Worm (Caenorhabditis elegans) whole organism, L3 larva: Measurements from ENCODE around the gene Y54G2A.32.

Source experiments
- R02D3.7 ChIP-seq: fragments of 150-350 bp; optimal IDR thresholded peaks from 2 replicates; lab custom pipeline; 2014; ENCODE audit warnings: missing biosample characterization, missing genetic modification characterization
- ZK546.5 ChIP-seq: sonication (generic microtip); optimal IDR thresholded peaks from 2 replicates; lab custom pipeline; 2017; ENCODE audit warnings: missing biosample characterization, missing genetic modification characterization
- aly-2 ChIP-seq: fragments of 150-350 bp; optimal IDR thresholded peaks from 2 replicates; lab custom pipeline; 2014; ENCODE audit warnings: missing biosample characterization, missing genetic modification characterization
- ama-1 ChIP-seq: fragments of 150-350 bp; optimal IDR thresholded peaks from 2 replicates; lab custom pipeline; 2018
- ceh-28 ChIP-seq: fragments of 150-350 bp; optimal IDR thresholded peaks from 2 replicates; lab custom pipeline; 2014; ENCODE audit warnings: missing biosample characterization, missing genetic modification reagents, missing genetic modification characterization
- ceh-9 ChIP-seq: sonication (generic microtip); optimal IDR thresholded peaks from 2 replicates; lab custom pipeline; 2018; ENCODE audit warnings: missing biosample characterization, missing genetic modification characterization
- egl-27 ChIP-seq: sonication (generic microtip); optimal IDR thresholded peaks from 4 replicates; lab custom pipeline; 2017; ENCODE audit warnings: missing biosample characterization, missing genetic modification reagents, missing genetic modification characterization
- egl-5 ChIP-seq: fragments of 150-350 bp; optimal IDR thresholded peaks from 2 replicates; lab custom pipeline; 2017; ENCODE audit warnings: missing biosample characterization, missing genetic modification reagents, missing genetic modification characterization, inconsistent platforms
- elt-2 ChIP-seq: sonication (generic microtip); optimal IDR thresholded peaks from 2 replicates; lab custom pipeline; 2016; ENCODE audit warnings: missing genetic modification reagents, mild to moderate bottlenecking, missing genetic modification characterization, missing compliant biosample characterization
- elt-3 ChIP-seq, 3 experiments: fragments of 150-350 bp in 1 of 3; sonication (generic microtip) in 2 of 3; optimal IDR thresholded peaks; 2 replicates in 2 of 3; 4 replicates in 1 of 3; lab custom pipeline; 2014 to 2017; ENCODE audit warnings: missing biosample characterization in 3 of 3, missing genetic modification characterization in 3 of 3
- eor-1 ChIP-seq, 2 experiments: fragments of 150-350 bp; optimal IDR thresholded peaks; 2 replicates each; lab custom pipeline; 2014 to 2018; ENCODE audit warnings: missing biosample characterization in 2 of 2, missing genetic modification characterization in 2 of 2
- fkh-10 ChIP-seq: sonication (generic microtip); optimal IDR thresholded peaks from 2 replicates; lab custom pipeline; 2017; ENCODE audit warnings: missing biosample characterization, missing genetic modification reagents, missing genetic modification characterization
- fkh-2 ChIP-seq: fragments of 150-350 bp; optimal IDR thresholded peaks from 2 replicates; lab custom pipeline; 2014; ENCODE audit warnings: missing biosample characterization, missing genetic modification reagents, missing genetic modification characterization
- fos-1 ChIP-seq: fragments of 150-350 bp; optimal IDR thresholded peaks from 2 replicates; lab custom pipeline; 2014; ENCODE audit warnings: missing biosample characterization, missing genetic modification characterization
- hmg-11 ChIP-seq: sonication (generic microtip); optimal IDR thresholded peaks from 2 replicates; lab custom pipeline; 2016; ENCODE audit warnings: missing genetic modification characterization, missing compliant biosample characterization
- jun-1 ChIP-seq: fragments of 150-350 bp; optimal IDR thresholded peaks from 2 replicates; lab custom pipeline; 2014; ENCODE audit warnings: missing biosample characterization, missing genetic modification reagents, missing genetic modification characterization
- lin-39 ChIP-seq: fragments of 150-350 bp; optimal IDR thresholded peaks from 2 replicates; lab custom pipeline; 2018; ENCODE audit warnings: missing biosample characterization, missing genetic modification reagents, missing genetic modification characterization
- lsy-12 ChIP-seq: sonication (generic microtip); optimal IDR thresholded peaks from 2 replicates; lab custom pipeline; 2016; ENCODE audit warnings: mild to moderate bottlenecking, missing genetic modification characterization, missing compliant biosample characterization
- mdl-1 ChIP-seq: fragments of 150-350 bp; optimal IDR thresholded peaks from 2 replicates; lab custom pipeline; 2014; ENCODE audit warnings: missing biosample characterization, missing genetic modification characterization
- mml-1 ChIP-seq: fragments of 150-350 bp; sonication (generic microtip); optimal IDR thresholded peaks from 3 replicates; lab custom pipeline; 2014; ENCODE audit warnings: missing biosample characterization, missing genetic modification characterization
- nfya-1 ChIP-seq: sonication (generic microtip); optimal IDR thresholded peaks from 2 replicates; lab custom pipeline; 2017; ENCODE audit warnings: missing genetic modification characterization, mild to moderate bottlenecking, missing compliant biosample characterization, antibody characterized with exemption, moderate library complexity; ENCODE audit not compliant: insufficient read depth
- nhr-11 ChIP-seq: fragments of 150-350 bp; optimal IDR thresholded peaks from 2 replicates; lab custom pipeline; 2014; ENCODE audit warnings: missing biosample characterization, missing genetic modification characterization
- nhr-12 ChIP-seq: fragments of 150-350 bp; optimal IDR thresholded peaks from 2 replicates; lab custom pipeline; 2014; ENCODE audit warnings: missing biosample characterization, missing genetic modification characterization
- nhr-23 ChIP-seq: fragments of 150-350 bp; optimal IDR thresholded peaks from 2 replicates; lab custom pipeline; 2014; ENCODE audit warnings: missing biosample characterization, missing genetic modification reagents, missing genetic modification characterization
- nhr-237 ChIP-seq: fragments of 150-350 bp; optimal IDR thresholded peaks from 2 replicates; lab custom pipeline; 2014; ENCODE audit warnings: missing biosample characterization, missing genetic modification characterization
- nhr-25 ChIP-seq: sonication (generic microtip); optimal IDR thresholded peaks from 2 replicates; lab custom pipeline; 2017; ENCODE audit warnings: missing biosample characterization, missing genetic modification characterization
- nhr-28 ChIP-seq: fragments of 150-350 bp; optimal IDR thresholded peaks from 2 replicates; lab custom pipeline; 2014; ENCODE audit warnings: missing biosample characterization, missing genetic modification characterization
- nhr-67 ChIP-seq: fragments of 150-350 bp; optimal IDR thresholded peaks from 2 replicates; lab custom pipeline; 2014; ENCODE audit warnings: missing biosample characterization, missing genetic modification characterization
- nhr-77 ChIP-seq: fragments of 150-350 bp; optimal IDR thresholded peaks from 2 replicates; lab custom pipeline; 2014; ENCODE audit warnings: missing biosample characterization, missing genetic modification characterization
- pha-4 ChIP-seq: fragments of 150-350 bp; optimal IDR thresholded peaks from 2 replicates; lab custom pipeline; 2014; ENCODE audit warnings: missing biosample characterization, missing genetic modification reagents, missing genetic modification characterization
- pqm-1 ChIP-seq: fragments of 150-350 bp; optimal IDR thresholded peaks from 2 replicates; lab custom pipeline; 2017; ENCODE audit warnings: missing biosample characterization, missing genetic modification characterization, inconsistent platforms
- sea-2 ChIP-seq: fragments of 150-350 bp; sonication (generic microtip); optimal IDR thresholded peaks from 4 replicates; lab custom pipeline; 2014; ENCODE audit warnings: missing biosample characterization, missing genetic modification reagents, missing genetic modification characterization
- tbx-2 ChIP-seq: sonication (generic microtip); optimal IDR thresholded peaks from 2 replicates; lab custom pipeline; 2016; ENCODE audit warnings: mild to moderate bottlenecking, missing genetic modification characterization, missing compliant biosample characterization
- unc-39 ChIP-seq: sonication (generic microtip); optimal IDR thresholded peaks from 4 replicates; lab custom pipeline; 2017; ENCODE audit warnings: missing biosample characterization, missing genetic modification characterization
- unc-62 ChIP-seq: fragments of 150-350 bp; sonication (generic microtip); optimal IDR thresholded peaks from 4 replicates; lab custom pipeline; 2014; ENCODE audit warnings: missing biosample characterization, missing genetic modification reagents, missing genetic modification characterization
- zag-1 ChIP-seq: fragments of 150-350 bp; optimal IDR thresholded peaks from 2 replicates; lab custom pipeline; 2014; ENCODE audit warnings: missing biosample characterization, missing genetic modification characterization
- ztf-11 ChIP-seq: fragments of 150-350 bp; optimal IDR thresholded peaks from 2 replicates; lab custom pipeline; 2014; ENCODE audit warnings: missing biosample characterization, missing genetic modification characterization
- ztf-4 ChIP-seq: fragments of 150-350 bp; optimal IDR thresholded peaks from 2 replicates; lab custom pipeline; 2014; ENCODE audit warnings: missing biosample characterization, missing genetic modification characterization

The Y54G2A.32 gene

ce11 chrIV:2764160-2764559 lies 39.6 kb upstream of the Y54G2A.32 start:
- TF ChIP-seq lsy-12 (tag; lab: Kevin White, UChicago): no peak
- TF ChIP-seq mdl-1 (tag; lab: Kevin White, UChicago): no peak
- no peak for TF ChIP-seq elt-3 (tag; optimal IDR thresholded peaks at IDR 0.05; lab: Kevin White, UChicago)
- TF ChIP-seq lin-39 (tag; lab: Kevin White, UChicago): no peak
- TF ChIP-seq jun-1 (tag; lab: Kevin White, UChicago): no peak
- no peak for TF ChIP-seq fkh-2 (tag; lab: Kevin White, UChicago)
- TF ChIP-seq nhr-67: no peak
- TF ChIP-seq aly-2 (tag; lab: Kevin White, UChicago): no peak
- TF ChIP-seq egl-27 (tag; lab: Kevin White, UChicago): no peak
- no peak for TF ChIP-seq tbx-2 (tag; lab: Kevin White, UChicago)
- no peak for TF ChIP-seq sea-2 (GFP tag; lab: Kevin White, UChicago)
- TF ChIP-seq nhr-28 (tag; lab: Kevin White, UChicago): no peak
- no peak for TF ChIP-seq unc-39 (tag; lab: Kevin White, UChicago)
- TF ChIP-seq hmg-11 (tag; lab: Kevin White, UChicago): no peak
- TF ChIP-seq ztf-11 (tag; lab: Kevin White, UChicago): no peak
- TF ChIP-seq nhr-25 (tag; lab: Kevin White, UChicago): no peak
- TF ChIP-seq egl-5 (tag; lab: Kevin White, UChicago): no peak
- TF ChIP-seq ceh-28: no peak
- TF ChIP-seq fos-1 (tag; lab: Kevin White, UChicago): no peak
- TF ChIP-seq pqm-1: no peak

- no peak for TF ChIP-seq nhr-12 (tag; lab: Kevin White, UChicago)
- TF ChIP-seq fkh-2 (tag; lab: Kevin White, UChicago): no peak
- no peak for TF ChIP-seq nhr-23
- TF ChIP-seq nhr-67: no peak
- no peak for TF ChIP-seq mdl-1 (tag; lab: Kevin White, UChicago)
- no peak for TF ChIP-seq zag-1
- TF ChIP-seq pqm-1: no peak
- TF ChIP-seq ztf-4 (tag; lab: Kevin White, UChicago): no peak
- no peak for TF ChIP-seq egl-5 (tag; lab: Kevin White, UChicago)
- no peak for TF ChIP-seq nfya-1 (tag; lab: Kevin White, UChicago)
- TF ChIP-seq aly-2 (tag; lab: Kevin White, UChicago): no peak
- no peak for TF ChIP-seq pha-4 (tag; lab: Kevin White, UChicago)
- no peak for TF ChIP-seq ceh-28
- no peak for TF ChIP-seq fkh-10 (GFP tag; lab: Kevin White, UChicago)
- no peak for TF ChIP-seq unc-62 (GFP tag; lab: Kevin White, UChicago)
- no peak for TF ChIP-seq nhr-77
- no peak for TF ChIP-seq nhr-237 (tag; lab: Kevin White, UChicago)
- TF ChIP-seq elt-3 (tag; optimal IDR thresholded peaks at IDR 0.05; lab: Kevin White, UChicago): no peak
- TF ChIP-seq mml-1 (tag; lab: Kevin White, UChicago): no peak
- no peak for TF ChIP-seq nhr-25 (tag; lab: Kevin White, UChicago)
These were observed 38.6 kb upstream of the Y54G2A.32 start for ce11 chrIV:2765048-2765708.

ce11 chrIV:2770067-2770466 lies 33.7 kb upstream of the Y54G2A.32 start:
- TF ChIP-seq nhr-11 (tag; lab: Kevin White, UChicago): no peak
- no peak for TF ChIP-seq elt-2

- TF ChIP-seq ama-1 (peak; percentile 2), pqm-1 (no peak), lsy-12 (tag; lab: Kevin White, UChicago) (peak; percentile 32)
These were observed 32.9 kb upstream of the Y54G2A.32 start for ce11 chrIV:2770835-2771234.

ce11 chrIV:2771692-2772091 lies 32.1 kb upstream of the Y54G2A.32 start, which contains the start of gene Y54G2A.11:
TSS of gene Y54G2A.11 (minus strand) at chrIV:2771792.
- TF ChIP-seq R02D3.7 (tag; lab: Kevin White, UChicago) (no peak), ceh-9 (tag; lab: Kevin White, UChicago) (no peak), egl-27 (tag; lab: Kevin White, UChicago) (no peak), fkh-10 (GFP tag; lab: Kevin White, UChicago) (no peak), hmg-11 (tag; lab: Kevin White, UChicago) (no peak), eor-1 (tag; optimal IDR thresholded peaks at IDR 0.05; lab: Kevin White, UChicago) (no peak), ZK546.5 (tag; lab: Kevin White, UChicago) (no peak), ztf-11 (tag; lab: Kevin White, UChicago) (no peak), pha-4 (tag; lab: Kevin White, UChicago) (no peak), nhr-11 (tag; lab: Kevin White, UChicago) (no peak), lsy-12 (tag; lab: Kevin White, UChicago) (no peak)
- TF ChIP-seq, all 47 proteins: peak for 0
